Worm (Caenorhabditis elegans) whole organism, L1 larva: Measurements from ENCODE around the gene mtss-1.

Experiments
- ceh-8 ChIP-seq: fragments of 200-800 bp; sonication (Bioruptor generic); optimal IDR thresholded peaks from 2 replicates; lab custom pipeline; 2018; ENCODE audit warnings: mild to moderate bottlenecking, missing genetic modification characterization, moderate library complexity, missing compliant biosample characterization
- ceh-88 ChIP-seq: fragments of 200-800 bp; sonication (Bioruptor generic); IDR thresholded peaks from 2 replicates; pipeline ENCODE4 v1.3.6; 2022; ENCODE audit warnings: missing genetic modification characterization, missing compliant biosample characterization
- elt-3 ChIP-seq, 6 experiments: fragments of 150-350 bp in 1 of 6; sonication (generic microtip); optimal IDR thresholded peaks; 2 replicates each; lab custom pipeline; 2017 to 2018; ENCODE audit warnings: missing biosample characterization in 6 of 6, missing genetic modification characterization in 6 of 6, inconsistent platforms in 1 of 6
- fkh-8 ChIP-seq: sonication (generic microtip); optimal IDR thresholded peaks from 2 replicates; lab custom pipeline; 2016; ENCODE audit warnings: mild to moderate bottlenecking, missing genetic modification characterization, missing compliant biosample characterization
- fos-1 ChIP-seq: fragments of 150-350 bp; optimal IDR thresholded peaks from 2 replicates; lab custom pipeline; 2014; ENCODE audit warnings: missing biosample characterization, missing genetic modification characterization
- lin-13 ChIP-seq: fragments of 150-350 bp; optimal IDR thresholded peaks from 2 replicates; lab custom pipeline; 2014; ENCODE audit warnings: missing biosample characterization, missing genetic modification reagents, missing genetic modification characterization
- lsy-2 ChIP-seq, 2 experiments: fragments of 150-350 bp; optimal IDR thresholded peaks; 2 replicates each; lab custom pipeline; 2014; ENCODE audit warnings: missing biosample characterization in 2 of 2, missing genetic modification characterization in 2 of 2
- mef-2 ChIP-seq: fragments of 150-350 bp; optimal IDR thresholded peaks from 2 replicates; lab custom pipeline; 2014; ENCODE audit warnings: missing biosample characterization, missing genetic modification characterization
- nhr-12 ChIP-seq: sonication (generic microtip); optimal IDR thresholded peaks from 2 replicates; lab custom pipeline; 2017; ENCODE audit warnings: missing biosample characterization, missing genetic modification characterization
- pqm-1 ChIP-seq: sonication (generic microtip); optimal IDR thresholded peaks from 3 replicates; lab custom pipeline; 2017; ENCODE audit warnings: missing biosample characterization, missing genetic modification characterization
- snu-23 ChIP-seq: sonication (generic microtip); optimal IDR thresholded peaks from 2 replicates; lab custom pipeline; 2016; ENCODE audit warnings: missing genetic modification characterization, missing compliant biosample characterization
- sox-4 ChIP-seq: sonication (generic microtip); optimal IDR thresholded peaks from 2 replicates; lab custom pipeline; 2016; ENCODE audit warnings: missing genetic modification characterization, missing compliant biosample characterization
- tbx-2 ChIP-seq: sonication (generic microtip); optimal IDR thresholded peaks from 2 replicates; lab custom pipeline; 2016; ENCODE audit warnings: missing genetic modification characterization, missing compliant biosample characterization
- unc-130 ChIP-seq: fragments of 150-350 bp; optimal IDR thresholded peaks from 2 replicates; lab custom pipeline; 2017; ENCODE audit warnings: missing biosample characterization, missing genetic modification characterization, inconsistent platforms

- no peak for TF ChIP-seq fkh-8 (tag; lab: Kevin White, UChicago)
- no peak for TF ChIP-seq snu-23 (GFP tag; lab: Kevin White, UChicago)
- TF ChIP-seq unc-130, result no peak
- TF ChIP-seq nhr-12, result no peak
- TF ChIP-seq lin-13 (GFP tag; lab: Kevin White, UChicago), result no peak
- TF ChIP-seq elt-3 (tag; optimal IDR thresholded peaks at IDR 0.05; lab: Kevin White, UChicago), result no peak
- no peak for TF ChIP-seq pqm-1 (tag; lab: Kevin White, UChicago)
- TF ChIP-seq ceh-8 (GFP tag; lab: Kevin White, UChicago), result no peak
- no peak for TF ChIP-seq tbx-2 (tag; lab: Kevin White, UChicago)
- TF ChIP-seq fos-1 (tag; lab: Kevin White, UChicago), result no peak
- no peak for TF ChIP-seq sox-4 (tag; lab: Kevin White, UChicago)
- TF ChIP-seq mef-2 (tag; lab: Kevin White, UChicago), result no peak
- TF ChIP-seq lsy-2 (tag; optimal IDR thresholded peaks at IDR 0.05; lab: Kevin White, UChicago), result no peak
- TF ChIP-seq ceh-88 (GFP tag; lab: Robert Waterston, UW), result no peak
These were observed 6.1 kb upstream of the mtss-1 start for ce11 chrIII:8762016-8762415.
